Fruit fly (Drosophila melanogaster): Measurements from ENCODE around the gene CG14294.

CG14294 gene

dm6 chr3R:18917976-18918871 is 16.2 kb upstream of the CG14294 start (continued):
- TF ChIP-seq Sry-δ (GFP tag; optimal IDR thresholded peaks at IDR 0.05) (no peak), bcd (GFP tag; optimal IDR thresholded peaks at IDR 0.05) (no peak), CG2712 (tag; optimal IDR thresholded peaks at IDR 0.05) (peak; percentile 20), CG7745 (tag; optimal IDR thresholded peaks at IDR 0.05) (no peak), Taf1 (GFP tag; IDR thresholded peaks at IDR 0.05) (no peak), hkb (optimal IDR thresholded peaks at IDR 0.05) (no peak), hkb (GFP tag; IDR thresholded peaks at IDR 0.05) (peak; percentile 21; the same call in 1 of the 2 replicates), ro (GFP tag; IDR thresholded peaks at IDR 0.05) (no peak), Hmr (GFP tag; optimal IDR thresholded peaks at IDR 0.05) (peak; percentile 55), pnt (GFP tag; optimal IDR thresholded peaks at IDR 0.05) (no peak), Asciz (GFP tag; optimal IDR thresholded peaks at IDR 0.05) (no peak), otp (GFP tag; IDR thresholded peaks at IDR 0.05) (0 out of 3 replicates have a peak, but pooled peaks have one; percentile 7), wdn (GFP tag; IDR thresholded peaks at IDR 0.05) (peak; percentile 37; the same call in 1 of the 2 replicates), Hmx (GFP tag; optimal IDR thresholded peaks at IDR 0.05) (no peak), aop (GFP tag; IDR thresholded peaks at IDR 0.05) (no peak), CG16863 (GFP tag; optimal IDR thresholded peaks at IDR 0.05) (no peak), pfk (GFP tag; optimal IDR thresholded peaks at IDR 0.05) (no peak), CG2875 (GFP tag; optimal IDR thresholded peaks at IDR 0.05) (no peak), CG34376 (GFP tag; optimal IDR thresholded peaks at IDR 0.05) (peak; percentile 88), CG5953 (GFP tag; IDR thresholded peaks at IDR 0.05) (no peak), scrt (GFP tag; optimal IDR thresholded peaks at IDR 0.05) (peak; percentile 91), BtbVII (GFP tag; optimal IDR thresholded peaks at IDR 0.05) (peak; percentile 26), CG13123 (GFP tag; optimal IDR thresholded peaks at IDR 0.05) (no peak), unc-4 (GFP tag; IDR thresholded peaks at IDR 0.05; ENCODE audit: partially characterized antibody) (0 out of 2 replicates have a peak, but pooled peaks have one; percentile 16), Max (GFP tag; optimal IDR thresholded peaks at IDR 0.05) (no peak), eve (GFP tag; optimal IDR thresholded peaks at IDR 0.05) (peak in 1 of 2 experiments; percentile 17), CG34224 (GFP tag; IDR thresholded peaks at IDR 0.05; ENCODE audit: partially characterized antibody) (peak; percentile 53; the same call in 2 of the 3 replicates), Meics (GFP tag; optimal IDR thresholded peaks at IDR 0.05) (peak; percentile 2), Tbp (GFP tag; optimal IDR thresholded peaks at IDR 0.05) (no peak), CG31388 (GFP tag; optimal IDR thresholded peaks at IDR 0.05) (no peak), Nf-YC (tag; optimal IDR thresholded peaks at IDR 0.05) (peak; percentile 26), cwo (GFP tag; optimal IDR thresholded peaks at IDR 0.05) (peak; percentile 38), CG16779 (GFP tag; IDR thresholded peaks at IDR 0.05) (no peak), PHDP (tag; optimal IDR thresholded peaks at IDR 0.05) (no peak), CG9797 (GFP tag; optimal IDR thresholded peaks at IDR 0.05) (no peak), Hr51 (GFP tag; optimal IDR thresholded peaks at IDR 0.05) (no peak), zfh2 (GFP tag; optimal IDR thresholded peaks at IDR 0.05) (no peak), CG11504 (tag; optimal IDR thresholded peaks at IDR 0.05) (peak; percentile 58), CG13287 (GFP tag; IDR thresholded peaks at IDR 0.05; ENCODE audit: partially characterized antibody) (no peak; the same call in 1 of the 2 replicates), CG7357 (GFP tag; IDR thresholded peaks at IDR 0.05) (no peak), CG8924 (tag; optimal IDR thresholded peaks at IDR 0.05) (peak; percentile 23), z (GFP tag; IDR thresholded peaks at IDR 0.05) (0 out of 3 replicates have a peak, but pooled peaks have one; percentile 28), HHEX (GFP tag; optimal IDR thresholded peaks at IDR 0.05) (peak; percentile 14), CG10654 (GFP tag; optimal IDR thresholded peaks at IDR 0.05) (no peak), CG12769 (tag; optimal IDR thresholded peaks at IDR 0.05) (peak; percentile 61), ERR (GFP tag; optimal IDR thresholded peaks at IDR 0.05) (no peak), Ets65A (GFP tag) (peak; percentile 6), Mes4 (GFP tag; optimal IDR thresholded peaks at IDR 0.05) (no peak), HLH3B (GFP tag; IDR thresholded peaks at IDR 0.05) (peak; percentile 7; the same call in 1 of the 2 replicates)

Measured in whole organism, embryonic.